Worm (Caenorhabditis elegans) whole organism, L1 larva: ENCODE results near the gene str-32.

Experiments
- ama-1 ChIP-seq: fragments of 150-350 bp; optimal IDR thresholded peaks from 2 replicates; lab custom pipeline; 2014
- blmp-1 ChIP-seq: fragments of 150-350 bp; optimal IDR thresholded peaks from 2 replicates; lab custom pipeline; 2014; ENCODE audit warnings: missing biosample characterization, missing genetic modification characterization
- ceh-82 ChIP-seq, 3 experiments: fragments of 150-350 bp in 1 of 3; sonication (generic microtip) in 2 of 3; optimal IDR thresholded peaks; 2 replicates each; lab custom pipeline; 2014 to 2017; ENCODE audit warnings: missing biosample characterization in 3 of 3, missing genetic modification characterization in 3 of 3
- fkh-10 ChIP-seq: sonication (generic microtip); optimal IDR thresholded peaks from 2 replicates; lab custom pipeline; 2017; ENCODE audit warnings: missing biosample characterization, missing genetic modification reagents, missing genetic modification characterization
- jun-1 ChIP-seq: fragments of 150-350 bp; optimal IDR thresholded peaks from 2 replicates; lab custom pipeline; 2014; ENCODE audit warnings: missing biosample characterization, missing genetic modification reagents, missing genetic modification characterization
- lsy-2 ChIP-seq, 2 experiments: fragments of 150-350 bp; optimal IDR thresholded peaks; 2 replicates each; lab custom pipeline; 2014; ENCODE audit warnings: missing biosample characterization in 2 of 2, missing genetic modification characterization in 2 of 2
- nhr-237 ChIP-seq: fragments of 150-350 bp; optimal IDR thresholded peaks from 2 replicates; lab custom pipeline; 2014; ENCODE audit warnings: missing biosample characterization, missing genetic modification characterization
- pqm-1 ChIP-seq: sonication (generic microtip); optimal IDR thresholded peaks from 3 replicates; lab custom pipeline; 2017; ENCODE audit warnings: missing biosample characterization, missing genetic modification characterization
- snpc-4 ChIP-seq: fragments of 150-350 bp; optimal IDR thresholded peaks from 2 replicates; lab custom pipeline; 2014; ENCODE audit warnings: missing biosample characterization, missing genetic modification characterization
- unc-62 ChIP-seq: fragments of 150-350 bp; optimal IDR thresholded peaks from 2 replicates; lab custom pipeline; 2014; ENCODE audit warnings: missing biosample characterization, missing genetic modification reagents, missing genetic modification characterization
- zag-1 ChIP-seq: fragments of 150-350 bp; optimal IDR thresholded peaks from 2 replicates; lab custom pipeline; 2014; ENCODE audit warnings: missing biosample characterization, missing genetic modification characterization

ce11 chrV:4871992-4872391, 9.3 kb downstream of the str-32 start, which contains the start of gene srd-33:
- TF ChIP-seq fkh-10 (GFP tag; lab: Kevin White, UChicago), result no peak
- no peak for TF ChIP-seq lsy-2 (tag; optimal IDR thresholded peaks at IDR 0.05; lab: Kevin White, UChicago)
- TF ChIP-seq pqm-1 (tag; lab: Kevin White, UChicago), result no peak
- TF ChIP-seq ceh-82 (tag; optimal IDR thresholded peaks at IDR 0.05; lab: Kevin White, UChicago), result no peak
- TF ChIP-seq blmp-1, result no peak
- TF ChIP-seq snpc-4 (tag; lab: Kevin White, UChicago), result no peak
- no peak for TF ChIP-seq nhr-237 (tag; lab: Kevin White, UChicago)
- no peak for TF ChIP-seq jun-1 (tag; lab: Kevin White, UChicago)
- no peak for TF ChIP-seq zag-1 (tag; lab: Kevin White, UChicago)
- TF ChIP-seq ama-1, result no peak
- no peak for TF ChIP-seq unc-62 (GFP tag; lab: Kevin White, UChicago)
